Worm (Caenorhabditis elegans) whole organism, L4 larva: ENCODE data around the gene Y45F10A.7.

Experiments
- fkh-10 ChIP-seq: fragments of 150-350 bp; optimal IDR thresholded peaks from 2 replicates; lab custom pipeline; 2014; ENCODE audit warnings: missing biosample characterization, missing genetic modification reagents, missing genetic modification characterization
- jun-1 ChIP-seq: fragments of 150-350 bp; optimal IDR thresholded peaks from 2 replicates; lab custom pipeline; 2014; ENCODE audit warnings: missing biosample characterization, missing genetic modification reagents, missing genetic modification characterization
- mep-1 ChIP-seq: fragments of 150-350 bp; sonication (generic microtip); optimal IDR thresholded peaks from 3 replicates; lab custom pipeline; 2014; ENCODE audit warnings: missing biosample characterization, missing genetic modification characterization
- mes-2 ChIP-seq: sonication (generic microtip); optimal IDR thresholded peaks from 2 replicates; lab custom pipeline; 2016; ENCODE audit warnings: missing genotype, mild to moderate bottlenecking, missing genetic modification characterization, missing compliant biosample characterization; ENCODE audit not compliant: poor library complexity, severe bottlenecking
- pha-4 ChIP-seq, 2 experiments: fragments of 150-350 bp in 1 of 2; fragments of 200-800 bp in 1 of 2; sonication (Bioruptor generic) in 1 of 2; IDR thresholded peaks in 1 of 2; optimal IDR thresholded peaks in 1 of 2; 2 replicates each; pipeline versions ENCODE4 v1.3.6 to Lab custom; 2014 to 2022; ENCODE audit warnings: missing genetic modification characterization in 2 of 2, missing genetic modification reagents in 2 of 2, missing biosample characterization in 1 of 2, missing compliant biosample characterization in 1 of 2

DNA sequence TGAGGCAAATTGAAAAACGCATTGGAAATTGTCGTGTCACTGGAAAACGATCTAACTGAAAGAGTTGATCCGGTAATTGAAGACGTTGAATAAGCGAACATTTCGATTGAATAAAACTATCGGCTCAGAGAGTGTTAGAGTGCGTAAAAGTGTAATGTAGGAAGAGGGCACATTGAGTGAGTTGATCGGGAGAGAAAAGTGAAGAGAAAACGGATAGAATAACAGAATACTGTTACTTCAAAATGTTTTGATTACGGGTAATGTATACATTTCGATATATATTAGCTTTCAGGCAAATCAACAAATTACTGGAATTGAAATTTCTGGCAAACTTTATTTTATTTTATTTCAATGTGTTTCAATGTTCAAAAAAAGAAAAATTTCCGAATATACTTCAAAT is 37.7 kb upstream of the Y45F10A.7 start, which contains the start of gene uso-1:
- TF ChIP-seq mes-2 (tag; lab: Kevin White, UChicago) (no peak), fkh-10 (no peak), pha-4 (GFP tag; IDR thresholded peaks at IDR 0.05; lab: Robert Waterston, UW) (no peak), pha-4 (tag; optimal IDR thresholded peaks at IDR 0.05; lab: Kevin White, UChicago) (no peak), mep-1 (tag; lab: Kevin White, UChicago) (no peak), jun-1 (tag; lab: Kevin White, UChicago) (no peak)
